Worm (Caenorhabditis elegans) whole organism, L3 larva: ENCODE measurements around the gene C14E2.4.

Source experiments
- R02D3.7 ChIP-seq: fragments of 150-350 bp; optimal IDR thresholded peaks from 2 replicates; lab custom pipeline; 2014; ENCODE audit warnings: missing biosample characterization, missing genetic modification characterization
- ZK546.5 ChIP-seq: sonication (generic microtip); optimal IDR thresholded peaks from 2 replicates; lab custom pipeline; 2017; ENCODE audit warnings: missing biosample characterization, missing genetic modification characterization
- egl-27 ChIP-seq: sonication (generic microtip); optimal IDR thresholded peaks from 4 replicates; lab custom pipeline; 2017; ENCODE audit warnings: missing biosample characterization, missing genetic modification reagents, missing genetic modification characterization
- fos-1 ChIP-seq: fragments of 150-350 bp; optimal IDR thresholded peaks from 2 replicates; lab custom pipeline; 2014; ENCODE audit warnings: missing biosample characterization, missing genetic modification characterization
- nhr-237 ChIP-seq: fragments of 150-350 bp; optimal IDR thresholded peaks from 2 replicates; lab custom pipeline; 2014; ENCODE audit warnings: missing biosample characterization, missing genetic modification characterization
- nhr-25 ChIP-seq: sonication (generic microtip); optimal IDR thresholded peaks from 2 replicates; lab custom pipeline; 2017; ENCODE audit warnings: missing biosample characterization, missing genetic modification characterization
- nhr-77 ChIP-seq: fragments of 150-350 bp; optimal IDR thresholded peaks from 2 replicates; lab custom pipeline; 2014; ENCODE audit warnings: missing biosample characterization, missing genetic modification characterization

DNA sequence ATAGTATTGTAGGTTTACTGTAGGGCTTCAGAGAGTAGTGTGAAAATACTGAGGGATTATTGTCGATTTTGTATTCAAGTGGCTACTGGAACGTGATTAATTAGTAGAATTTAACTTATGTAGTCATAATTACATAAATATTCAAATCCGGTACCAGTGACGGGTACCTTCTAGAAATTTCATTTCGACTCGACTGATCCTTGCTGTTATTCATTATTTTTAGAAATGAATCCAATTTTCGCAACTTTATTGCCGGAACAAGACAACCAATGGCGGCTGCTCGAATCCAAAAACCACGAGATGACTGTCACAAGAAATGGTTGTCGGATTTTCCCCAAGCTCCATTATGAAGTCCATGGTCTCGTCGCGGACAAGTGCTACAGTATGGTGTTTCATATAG lies 43.8 kb upstream of the C14E2.4 start, which contains the start of gene tbx-41:
- TF ChIP-seq R02D3.7 (tag; lab: Kevin White, UChicago): no peak
- no peak for TF ChIP-seq fos-1
- no peak for TF ChIP-seq ZK546.5
- no peak for TF ChIP-seq egl-27
- no peak for TF ChIP-seq nhr-25 (tag; lab: Kevin White, UChicago)
- TF ChIP-seq nhr-237 (tag; lab: Kevin White, UChicago): no peak
- no peak for TF ChIP-seq nhr-77
